Fruit fly (Drosophila melanogaster) whole organism, embryonic: Measurements from ENCODE around the gene CheA29a.

Experiments
- Adf1 ChIP-seq: fragments of 200-800 bp; sonication (Bioruptor generic); IDR thresholded peaks from 2 replicates; pipeline ENCODE4 v1.3.6; 2022; ENCODE audit warnings: missing biosample characterization, missing genetic modification characterization
- Bdp1 ChIP-seq: fragments of 200-800 bp; sonication (Bioruptor generic); optimal IDR thresholded peaks from 3 replicates; lab custom pipeline; 2016; ENCODE audit warnings: missing biosample characterization, missing genetic modification characterization
- CG10274 ChIP-seq: fragments of 200-800 bp; sonication (Bioruptor generic); optimal IDR thresholded peaks from 3 replicates; lab custom pipeline; 2017; ENCODE audit warnings: missing biosample characterization, mild to moderate bottlenecking, missing genetic modification characterization
- CG10979 ChIP-seq: fragments of 200-800 bp; sonication (Bioruptor generic); optimal IDR thresholded peaks from 2 replicates; lab custom pipeline; 2018; ENCODE audit warnings: missing biosample characterization, mild to moderate bottlenecking, missing genetic modification characterization, moderate library complexity
- CG11696 ChIP-seq: fragments of 200-800 bp; sonication (Bioruptor generic); IDR thresholded peaks from 2 replicates; pipeline ENCODE4 v1.3.6; 2022; ENCODE audit warnings: missing biosample characterization, missing genetic modification characterization
- CG12744 ChIP-seq: fragments of 200-800 bp; sonication (Bioruptor generic); optimal IDR thresholded peaks from 2 replicates; lab custom pipeline; 2016; ENCODE audit warnings: missing biosample characterization, missing genetic modification characterization
- CG17328 ChIP-seq: fragments of 200-800 bp; sonication (Bioruptor generic); IDR thresholded peaks from 2 replicates; pipeline ENCODE4 v1.3.6; 2022; ENCODE audit warnings: missing biosample characterization, missing genetic modification characterization
- CG17612 ChIP-seq: fragments of 200-800 bp; sonication (Bioruptor generic); IDR thresholded peaks from 2 replicates; pipeline ENCODE4 v1.3.6; 2022; ENCODE audit warnings: missing biosample characterization, missing genetic modification characterization
- CG18011 ChIP-seq: fragments of 200-800 bp; sonication (Bioruptor generic); optimal IDR thresholded peaks from 2 replicates; lab custom pipeline; 2017; ENCODE audit warnings: missing biosample characterization, missing genetic modification characterization, mild to moderate bottlenecking, moderate library complexity, missing genotype
- CG1832 ChIP-seq: fragments of 200-800 bp; sonication (Bioruptor generic); optimal IDR thresholded peaks from 2 replicates; lab custom pipeline; 2017; ENCODE audit warnings: missing biosample characterization, mild to moderate bottlenecking, missing genetic modification characterization, inconsistent platforms
- CG2712 ChIP-seq: fragments of 200-800 bp; optimal IDR thresholded peaks from 3 replicates; lab custom pipeline; 2019; ENCODE audit warnings: missing biosample characterization, mild to moderate bottlenecking, missing genetic modification characterization, moderate library complexity
- CG31365 ChIP-seq: fragments of 200-800 bp; sonication (Bioruptor generic); optimal IDR thresholded peaks from 2 replicates; lab custom pipeline; 2018; ENCODE audit warnings: missing biosample characterization, mild to moderate bottlenecking, missing genetic modification characterization
- CG34224 ChIP-seq: fragments of 200-800 bp; sonication (Bioruptor generic); IDR thresholded peaks from 3 replicates; pipeline ENCODE4 v1.3.6; 2022; ENCODE audit warnings: missing biosample characterization, missing genetic modification characterization; ENCODE audit not compliant: partially characterized antibody
- CG4707 ChIP-seq: fragments of 200-800 bp; sonication (Bioruptor generic); optimal IDR thresholded peaks from 2 replicates; lab custom pipeline; 2018; ENCODE audit warnings: missing biosample characterization, mild to moderate bottlenecking, missing genetic modification characterization, moderate library complexity
- CG5180 ChIP-seq: fragments of 200-800 bp; sonication (Bioruptor generic); optimal IDR thresholded peaks from 3 replicates; lab custom pipeline; 2017; ENCODE audit warnings: missing biosample characterization, missing genetic modification characterization, mild to moderate bottlenecking, moderate library complexity, missing genetic modification reagents
- CG7963 ChIP-seq: fragments of 200-800 bp; sonication (Bioruptor generic); IDR thresholded peaks from 3 replicates; pipeline ENCODE4 v1.3.6; 2022; ENCODE audit warnings: missing biosample characterization, missing genetic modification characterization; ENCODE audit not compliant: partially characterized antibody
- CG8388 ChIP-seq: fragments of 200-800 bp; sonication (Bioruptor generic); optimal IDR thresholded peaks from 2 replicates; lab custom pipeline; 2019; ENCODE audit warnings: missing biosample characterization, mild to moderate bottlenecking, missing genetic modification characterization, moderate library complexity
- CTCF ChIP-seq: fragments of 200-800 bp; sonication (Bioruptor generic); optimal IDR thresholded peaks from 2 replicates; lab custom pipeline; 2017; ENCODE audit warnings: missing biosample characterization, mild to moderate bottlenecking, missing genetic modification characterization, moderate library complexity
- Dbx ChIP-seq: fragments of 200-800 bp; sonication (Bioruptor generic); IDR thresholded peaks from 3 replicates; pipeline ENCODE4 v1.3.6; 2022; ENCODE audit warnings: missing biosample characterization, missing genetic modification characterization
- H15 ChIP-seq: fragments of 200-800 bp; sonication (Bioruptor generic); IDR thresholded peaks from 3 replicates; pipeline ENCODE4 v1.3.6; 2022; ENCODE audit warnings: missing biosample characterization, missing genetic modification characterization
- HLHmδ ChIP-seq: fragments of 200-800 bp; sonication (Bioruptor generic); optimal IDR thresholded peaks from 2 replicates; lab custom pipeline; 2018; ENCODE audit warnings: missing biosample characterization, mild to moderate bottlenecking, missing genetic modification characterization, moderate library complexity
- Hr39 ChIP-seq: fragments of >200 bp; optimal IDR thresholded peaks from 2 replicates; lab custom pipeline; 2017
- MTF-1 ChIP-seq: fragments of 200-800 bp; sonication (Bioruptor generic); optimal IDR thresholded peaks from 2 replicates; lab custom pipeline; 2018; ENCODE audit warnings: missing biosample characterization, mild to moderate bottlenecking, missing genetic modification characterization, borderline replicate concordance
- Ptx1 ChIP-seq: fragments of 200-800 bp; sonication (Bioruptor generic); IDR thresholded peaks from 2 replicates; pipeline ENCODE4 v1.3.6; 2022; ENCODE audit warnings: missing biosample characterization, missing genetic modification characterization
- Six4 ChIP-seq: fragments of 200-800 bp; sonication (Bioruptor generic); optimal IDR thresholded peaks from 2 replicates; lab custom pipeline; 2016; ENCODE audit warnings: missing biosample characterization, missing genetic modification characterization
- Spps ChIP-seq: fragments of 200-800 bp; sonication (Bioruptor generic); optimal IDR thresholded peaks from 2 replicates; lab custom pipeline; 2018; ENCODE audit warnings: missing biosample characterization, mild to moderate bottlenecking, missing genetic modification characterization
- Sry-β ChIP-seq: fragments of 200-800 bp; sonication (Bioruptor generic); optimal IDR thresholded peaks from 2 replicates; lab custom pipeline; 2018; ENCODE audit warnings: missing biosample characterization, mild to moderate bottlenecking, missing genetic modification characterization, moderate library complexity
- Ssrp ChIP-seq: fragments of 200-800 bp; sonication (Bioruptor generic); optimal IDR thresholded peaks from 2 replicates; lab custom pipeline; 2018; ENCODE audit warnings: missing biosample characterization, mild to moderate bottlenecking, missing genetic modification characterization, moderate library complexity
- br ChIP-seq: fragments of >200 bp; optimal IDR thresholded peaks from 2 replicates; lab custom pipeline; 2017
- btn ChIP-seq: fragments of 200-800 bp; sonication (Bioruptor generic); optimal IDR thresholded peaks from 2 replicates; lab custom pipeline; 2016; ENCODE audit warnings: missing biosample characterization, missing genetic modification characterization
- cg ChIP-seq: fragments of 200-800 bp; sonication (Bioruptor generic); optimal IDR thresholded peaks from 3 replicates; lab custom pipeline; 2019; ENCODE audit warnings: missing biosample characterization, mild to moderate bottlenecking, missing genetic modification characterization, moderate library complexity
- corto ChIP-seq: fragments of 200-800 bp; sonication (Bioruptor generic); optimal IDR thresholded peaks from 2 replicates; lab custom pipeline; 2016; ENCODE audit warnings: missing biosample characterization, mild to moderate bottlenecking, missing genetic modification characterization, moderate library complexity
- dimm ChIP-seq: fragments of 200-800 bp; sonication (Bioruptor generic); IDR thresholded peaks from 2 replicates; pipeline ENCODE4 v1.3.6; 2022; ENCODE audit warnings: missing biosample characterization, missing genetic modification characterization
- en ChIP-seq: fragments of 200-800 bp; sonication (Bioruptor generic); optimal IDR thresholded peaks from 2 replicates; lab custom pipeline; 2016; ENCODE audit warnings: missing biosample characterization, missing genetic modification characterization
- ftz-f1 ChIP-seq: fragments of 200-800 bp; sonication (Bioruptor generic); optimal IDR thresholded peaks from 2 replicates; lab custom pipeline; 2016; ENCODE audit warnings: missing biosample characterization, missing genetic modification characterization
- grn ChIP-seq: fragments of 200-800 bp; sonication (Bioruptor generic); optimal IDR thresholded peaks from 3 replicates; lab custom pipeline; 2017; ENCODE audit warnings: missing biosample characterization, missing genetic modification characterization
- gsb-n ChIP-seq: fragments of 200-800 bp; sonication (Bioruptor generic); optimal IDR thresholded peaks from 3 replicates; lab custom pipeline; 2018; ENCODE audit warnings: missing biosample characterization, mild to moderate bottlenecking, missing genetic modification characterization
- h ChIP-seq: fragments of >200 bp; optimal IDR thresholded peaks from 2 replicates; lab custom pipeline; 2017
- hbn ChIP-seq: fragments of 200-800 bp; sonication (Bioruptor generic); IDR thresholded peaks from 2 replicates; pipeline ENCODE4 v1.3.6; 2022; ENCODE audit warnings: missing biosample characterization, missing genetic modification characterization; ENCODE audit not compliant: partially characterized antibody
- lov ChIP-seq, 2 experiments: fragments of 200-800 bp in 1 of 2; fragments of >200 bp in 1 of 2; sonication (Bioruptor generic) in 1 of 2; IDR thresholded peaks in 1 of 2; optimal IDR thresholded peaks in 1 of 2; 2 replicates in 1 of 2; 3 replicates in 1 of 2; pipeline versions ENCODE4 v1.3.6 to Lab custom; 2017 to 2022; ENCODE audit warnings: missing biosample characterization in 1 of 2, missing genetic modification characterization in 1 of 2
- nau ChIP-seq: fragments of 200-800 bp; sonication (Bioruptor generic); optimal IDR thresholded peaks from 3 replicates; lab custom pipeline; 2017; ENCODE audit warnings: missing biosample characterization, mild to moderate bottlenecking, missing genetic modification characterization, missing genetic modification reagents
- nom ChIP-seq: fragments of 200-800 bp; sonication (Bioruptor generic); optimal IDR thresholded peaks from 2 replicates; lab custom pipeline; 2017; ENCODE audit warnings: missing biosample characterization, missing genetic modification characterization, mild to moderate bottlenecking, moderate library complexity, missing genetic modification reagents
- pb ChIP-seq: fragments of 200-800 bp; sonication (Bioruptor generic); optimal IDR thresholded peaks from 3 replicates; lab custom pipeline; 2016; ENCODE audit warnings: missing biosample characterization, missing genetic modification characterization
- ranshi ChIP-seq: fragments of 200-800 bp; sonication (Bioruptor generic); IDR thresholded peaks from 2 replicates; pipeline ENCODE4 v1.3.6; 2022; ENCODE audit warnings: missing biosample characterization, missing genetic modification characterization
- slp2 ChIP-seq: fragments of 200-800 bp; sonication (Bioruptor generic); optimal IDR thresholded peaks from 2 replicates; lab custom pipeline; 2016; ENCODE audit warnings: missing biosample characterization, missing genetic modification characterization
- trh ChIP-seq: fragments of 200-800 bp; sonication (Bioruptor generic); optimal IDR thresholded peaks from 2 replicates; lab custom pipeline; 2016; ENCODE audit warnings: missing biosample characterization, missing genetic modification characterization
- tx ChIP-seq: fragments of 200-800 bp; sonication (Bioruptor generic); optimal IDR thresholded peaks from 2 replicates; lab custom pipeline; 2016; ENCODE audit warnings: missing biosample characterization, missing genetic modification characterization
- yki ChIP-seq: fragments of >200 bp; optimal IDR thresholded peaks from 3 replicates; lab custom pipeline; 2018
- zf30C ChIP-seq: fragments of 200-800 bp; sonication (Bioruptor generic); optimal IDR thresholded peaks from 3 replicates; lab custom pipeline; 2018; ENCODE audit warnings: missing biosample characterization, mild to moderate bottlenecking, missing genetic modification characterization

CheA29a gene

dm6 chr2L:8463144-8464106, 13.7 kb upstream of the CheA29a start, which contains the start of gene Agpat2 (continued):
- peak; percentile 89 for TF ChIP-seq CG10979 (tag; lab: Kevin White, UChicago)
- TF ChIP-seq CG31365 (tag; lab: Kevin White, UChicago): peak; percentile 52
- TF ChIP-seq zf30C (GFP tag; lab: Kevin White, UChicago): peak; percentile 89
- TF ChIP-seq HLHmδ (GFP tag; lab: Kevin White, UChicago): no peak
- TF ChIP-seq CG5180 (GFP tag; lab: Kevin White, UChicago): peak; percentile 63
- peak; percentile 79 for TF ChIP-seq Six4
- no peak; the same call in 1 of the 2 replicates for TF ChIP-seq CG17612 (GFP tag; lab: Robert Waterston, UW)
- TF ChIP-seq grn: no peak
- TF ChIP-seq nom (GFP tag; lab: Kevin White, UChicago): peak; percentile 8
- no peak for TF ChIP-seq hbn (GFP tag; lab: Robert Waterston, UW)
- TF ChIP-seq CG4707: peak; percentile 60
- TF ChIP-seq Dbx (GFP tag; lab: Robert Waterston, UW): peak; percentile 61; the same call in 1 of the 3 replicates
- peak; percentile 15 for TF ChIP-seq CTCF
- TF ChIP-seq Ptx1: peak; percentile 82
- TF ChIP-seq MTF-1: peak; percentile 70
- no peak for TF ChIP-seq yki (lab: Kevin White, UChicago)
- peak; percentile 64 for TF ChIP-seq CG11696 (GFP tag; lab: Robert Waterston, UW)
- peak; percentile 63 for TF ChIP-seq btn (GFP tag; lab: Kevin White, UChicago)
- peak; percentile 87 for TF ChIP-seq CG8388 (GFP tag; lab: Kevin White, UChicago)
- peak; percentile 88 for TF ChIP-seq CG2712 (tag; lab: Kevin White, UChicago)
- TF ChIP-seq Hr39 (lab: Kevin White, UChicago): no peak
- TF ChIP-seq CG12744 (GFP tag; lab: Kevin White, UChicago): peak; percentile 67
- TF ChIP-seq br (lab: Kevin White, UChicago): no peak
- peak; percentile 86 for TF ChIP-seq gsb-n
- peak; percentile 64 for TF ChIP-seq corto (GFP tag; lab: Kevin White, UChicago)
- no peak for TF ChIP-seq lov (optimal IDR thresholded peaks at IDR 0.05; lab: Kevin White, UChicago)
- 0 out of 3 replicates have a peak, but pooled peaks have one; percentile 38 for TF ChIP-seq lov (GFP tag; IDR thresholded peaks at IDR 0.05; lab: Robert Waterston, UW)
- no peak for TF ChIP-seq CG34224 (GFP tag; lab: Robert Waterston, UW)
- no peak for TF ChIP-seq h (lab: Kevin White, UChicago)
- TF ChIP-seq cg (GFP tag; lab: Kevin White, UChicago): peak; percentile 23
- TF ChIP-seq dimm (GFP tag; lab: Robert Waterston, UW): 0 out of 2 replicates have a peak, but pooled peaks have one; percentile 37
- peak; percentile 75 for TF ChIP-seq tx (GFP tag; lab: Kevin White, UChicago)
- peak; percentile 34 for TF ChIP-seq CG10274
- TF ChIP-seq ranshi (GFP tag; lab: Robert Waterston, UW): peak; percentile 76
- peak; percentile 80 for TF ChIP-seq slp2 (GFP tag; lab: Kevin White, UChicago)
- peak; percentile 23 for TF ChIP-seq Sry-β
- peak; percentile 20; the same call in 1 of the 2 replicates for TF ChIP-seq Adf1
- peak; percentile 64 for TF ChIP-seq Bdp1
- TF ChIP-seq en (GFP tag; lab: Kevin White, UChicago): peak; percentile 67
- no peak for TF ChIP-seq ftz-f1 (GFP tag; lab: Kevin White, UChicago)
- peak; percentile 71; the same call in 1 of the 3 replicates for TF ChIP-seq H15
- TF ChIP-seq pb (GFP tag; lab: Kevin White, UChicago): peak; percentile 32
- TF ChIP-seq CG1832 (GFP tag; lab: Kevin White, UChicago): no peak
- peak; percentile 74 for TF ChIP-seq Spps (tag; lab: Kevin White, UChicago)
- no peak for TF ChIP-seq CG7963 (GFP tag; lab: Robert Waterston, UW)
- peak; percentile 45 for TF ChIP-seq trh (GFP tag; lab: Kevin White, UChicago)
- peak; percentile 83 for TF ChIP-seq Ssrp (tag; lab: Kevin White, UChicago)
- peak; percentile 83 for TF ChIP-seq nau
- TF ChIP-seq CG18011: peak; percentile 49
- TF ChIP-seq CG17328 (GFP tag; lab: Robert Waterston, UW): peak; percentile 79
